In genomic region chrIV:5580588-5581308, ce11 we compare ENCODE assay signal across 4 worm cellular contexts.
TF ChIP-seq lines count a peak whose summit lies in the region.

No protein-coding gene starts in this region.

TF ChIP-seq in whole organism, L1 larva, 84 proteins besides CTCF, POLR2A, EP300 and RAD21:
- TF ChIP-seq nhr-90 (tag; optimal IDR thresholded peaks at IDR 0.05; lab: Kevin White, UChicago; ENCODE audit: poor library complexity) (no peak), dsc-1 (tag; optimal IDR thresholded peaks at IDR 0.05; lab: Kevin White, UChicago) (peak; percentile 71), nhr-85 (tag; lab: Kevin White, UChicago) (no peak), mep-1 (tag; optimal IDR thresholded peaks at IDR 0.05; lab: Kevin White, UChicago) (peak; percentile 22), nhr-47 (tag; optimal IDR thresholded peaks at IDR 0.05; lab: Kevin White, UChicago) (peak; percentile 48), fkh-8 (tag; optimal IDR thresholded peaks at IDR 0.05; lab: Kevin White, UChicago) (peak; percentile 85), nhr-71 (tag; optimal IDR thresholded peaks at IDR 0.05; lab: Kevin White, UChicago) (peak; percentile 64), hlh-4 (tag; optimal IDR thresholded peaks at IDR 0.05; lab: Kevin White, UChicago) (peak; percentile 78)

TF ChIP-seq in whole organism, L2 larva, 48 proteins besides CTCF, POLR2A, EP300 and RAD21:
- TF ChIP-seq nhr-21 (tag; optimal IDR thresholded peaks at IDR 0.05; lab: Kevin White, UChicago) (peak; percentile 1), sma-9 (GFP tag; optimal IDR thresholded peaks at IDR 0.05; lab: Kevin White, UChicago) (peak; percentile 48), sma-9 (tag; optimal IDR thresholded peaks at IDR 0.05; lab: Kevin White, UChicago) (no peak), sma-3 (GFP tag; optimal IDR thresholded peaks at IDR 0.05; lab: Kevin White, UChicago) (no peak), mab-5 (tag; optimal IDR thresholded peaks at IDR 0.05; lab: Kevin White, UChicago) (no peak), lin-39 (tag; optimal IDR thresholded peaks at IDR 0.05; lab: Kevin White, UChicago) (no peak), nhr-6 (tag; optimal IDR thresholded peaks at IDR 0.05; lab: Kevin White, UChicago) (no peak), zag-1 (tag; optimal IDR thresholded peaks at IDR 0.05; lab: Kevin White, UChicago) (no peak), crh-2 (tag; optimal IDR thresholded peaks at IDR 0.05; lab: Kevin White, UChicago) (peak; percentile 21), gmeb-1 (tag; optimal IDR thresholded peaks at IDR 0.05; lab: Kevin White, UChicago) (no peak), nhr-25 (tag; optimal IDR thresholded peaks at IDR 0.05; lab: Kevin White, UChicago) (no peak), nhr-10 (tag; optimal IDR thresholded peaks at IDR 0.05; lab: Kevin White, UChicago) (no peak), aly-2 (tag; optimal IDR thresholded peaks at IDR 0.05; lab: Kevin White, UChicago) (no peak), mbf-1 (tag; optimal IDR thresholded peaks at IDR 0.05; lab: Kevin White, UChicago) (no peak), elt-3 (tag; optimal IDR thresholded peaks at IDR 0.05; lab: Kevin White, UChicago) (no peak), ceh-16 (tag; optimal IDR thresholded peaks at IDR 0.05; lab: Kevin White, UChicago) (no peak), skn-1 (tag; optimal IDR thresholded peaks at IDR 0.05; lab: Kevin White, UChicago) (no peak), nhr-11 (tag; optimal IDR thresholded peaks at IDR 0.05; lab: Kevin White, UChicago) (no peak), ama-1 (optimal IDR thresholded peaks at IDR 0.05; lab: Kevin White, UChicago) (no peak), ztf-11 (tag; optimal IDR thresholded peaks at IDR 0.05; lab: Kevin White, UChicago) (no peak), sem-4 (tag; optimal IDR thresholded peaks at IDR 0.05; lab: Kevin White, UChicago) (no peak), fos-1 (tag; optimal IDR thresholded peaks at IDR 0.05; lab: Kevin White, UChicago) (no peak), unc-39 (tag; optimal IDR thresholded peaks at IDR 0.05; lab: Kevin White, UChicago) (no peak), unc-62 (GFP tag; optimal IDR thresholded peaks at IDR 0.05; lab: Kevin White, UChicago) (no peak), ztf-4 (tag; optimal IDR thresholded peaks at IDR 0.05; lab: Kevin White, UChicago) (no peak)

TF ChIP-seq in whole organism, L3 larva, 47 proteins besides CTCF, POLR2A, EP300 and RAD21:
- TF ChIP-seq nhr-28 (tag; optimal IDR thresholded peaks at IDR 0.05; lab: Kevin White, UChicago): no peak
- TF ChIP-seq snpc-4 (tag; optimal IDR thresholded peaks at IDR 0.05; lab: Kevin White, UChicago): no peak
- TF ChIP-seq nhr-43 (tag; optimal IDR thresholded peaks at IDR 0.05; lab: Kevin White, UChicago; ENCODE audit: poor library complexity, severe bottlenecking): no peak
- TF ChIP-seq nhr-67 (tag; optimal IDR thresholded peaks at IDR 0.05; lab: Kevin White, UChicago): no peak
- TF ChIP-seq mdl-1 (tag; optimal IDR thresholded peaks at IDR 0.05; lab: Kevin White, UChicago): no peak
- no peak for TF ChIP-seq ama-1 (optimal IDR thresholded peaks at IDR 0.05; lab: Kevin White, UChicago)
- TF ChIP-seq pqm-1 (tag; optimal IDR thresholded peaks at IDR 0.05; lab: Kevin White, UChicago): peak; percentile 70
- peak; percentile 49 for TF ChIP-seq egl-5 (tag; optimal IDR thresholded peaks at IDR 0.05; lab: Kevin White, UChicago)
- no peak for TF ChIP-seq R02D3.7 (tag; optimal IDR thresholded peaks at IDR 0.05; lab: Kevin White, UChicago)
- no peak for TF ChIP-seq fkh-2 (tag; optimal IDR thresholded peaks at IDR 0.05; lab: Kevin White, UChicago)
- peak; percentile 18 for TF ChIP-seq jun-1 (tag; optimal IDR thresholded peaks at IDR 0.05; lab: Kevin White, UChicago)
- TF ChIP-seq ceh-16 (tag; optimal IDR thresholded peaks at IDR 0.05; lab: Kevin White, UChicago): no peak
- TF ChIP-seq lsy-12 (tag; optimal IDR thresholded peaks at IDR 0.05; lab: Kevin White, UChicago): no peak
- TF ChIP-seq unc-62 (GFP tag; optimal IDR thresholded peaks at IDR 0.05; lab: Kevin White, UChicago): no peak
- TF ChIP-seq zag-1 (tag; optimal IDR thresholded peaks at IDR 0.05; lab: Kevin White, UChicago): no peak
- no peak for TF ChIP-seq skn-1 (tag; optimal IDR thresholded peaks at IDR 0.05; lab: Kevin White, UChicago)
- TF ChIP-seq nhr-76 (tag; optimal IDR thresholded peaks at IDR 0.05; lab: Kevin White, UChicago): no peak
- TF ChIP-seq pha-4 (tag; optimal IDR thresholded peaks at IDR 0.05; lab: Kevin White, UChicago): peak; percentile 75
- no peak for TF ChIP-seq nhr-25 (tag; optimal IDR thresholded peaks at IDR 0.05; lab: Kevin White, UChicago)
- no peak for TF ChIP-seq mml-1 (tag; optimal IDR thresholded peaks at IDR 0.05; lab: Kevin White, UChicago)
- no peak for TF ChIP-seq hmg-11 (tag; optimal IDR thresholded peaks at IDR 0.05; lab: Kevin White, UChicago)
- TF ChIP-seq ceh-28 (tag; optimal IDR thresholded peaks at IDR 0.05; lab: Kevin White, UChicago): no peak
- TF ChIP-seq elt-2 (tag; optimal IDR thresholded peaks at IDR 0.05; lab: Kevin White, UChicago): peak; percentile 32
- TF ChIP-seq nhr-11 (tag; optimal IDR thresholded peaks at IDR 0.05; lab: Kevin White, UChicago): no peak
- no peak for TF ChIP-seq aly-2 (tag; optimal IDR thresholded peaks at IDR 0.05; lab: Kevin White, UChicago)
- no peak for TF ChIP-seq ceh-82 (tag; optimal IDR thresholded peaks at IDR 0.05; lab: Kevin White, UChicago)
- no peak for TF ChIP-seq nfya-1 (tag; optimal IDR thresholded peaks at IDR 0.05; lab: Kevin White, UChicago; ENCODE audit: insufficient read depth)
- TF ChIP-seq lin-15B (tag; optimal IDR thresholded peaks at IDR 0.05; lab: Kevin White, UChicago): no peak
- no peak for TF ChIP-seq nhr-12 (tag; optimal IDR thresholded peaks at IDR 0.05; lab: Kevin White, UChicago)
- TF ChIP-seq nhr-237 (tag; optimal IDR thresholded peaks at IDR 0.05; lab: Kevin White, UChicago): no peak

TF ChIP-seq in whole organism, L4 larva, 104 proteins besides CTCF, POLR2A, EP300 and RAD21:
- TF ChIP-seq sdz-12 (GFP tag; optimal IDR thresholded peaks at IDR 0.05; lab: Kevin White, UChicago) (peak; percentile 14), unc-62 (GFP tag; optimal IDR thresholded peaks at IDR 0.05 in 1 of 2; lab: Kevin White, UChicago) (peak in 1 of 2 experiments; percentile 95), unc-62 (tag; optimal IDR thresholded peaks at IDR 0.05; lab: Kevin White, UChicago) (no peak), aly-2 (tag; optimal IDR thresholded peaks at IDR 0.05; lab: Kevin White, UChicago) (no peak), nhr-28 (tag; optimal IDR thresholded peaks at IDR 0.05; lab: Kevin White, UChicago) (peak; percentile 37), dmd-9 (GFP tag; IDR thresholded peaks at IDR 0.05; lab: Robert Waterston, UW) (no peak), hmg-1.1 (GFP tag; IDR thresholded peaks at IDR 0.05; lab: Robert Waterston, UW) (no peak), hlh-30 (tag; optimal IDR thresholded peaks at IDR 0.05; lab: Kevin White, UChicago; ENCODE audit: insufficient read depth) (peak; percentile 45), nhr-102 (tag; optimal IDR thresholded peaks at IDR 0.05; lab: Kevin White, UChicago) (no peak), mxl-2 (GFP tag; conservative IDR thresholded peaks at IDR 0.05; lab: Robert Waterston, UW) (no peak), daf-16 (GFP tag; optimal IDR thresholded peaks at IDR 0.05; lab: Kevin White, UChicago) (no peak), daf-16 (tag; optimal IDR thresholded peaks at IDR 0.05; lab: Kevin White, UChicago) (peak; percentile 65), F44E2.7 (GFP tag; IDR thresholded peaks at IDR 0.05; lab: Robert Waterston, UW) (no peak), aha-1 (tag; lab: Kevin White, UChicago) (peak; percentile 7), unc-39 (tag; optimal IDR thresholded peaks at IDR 0.05; lab: Kevin White, UChicago) (no peak), nhr-41 (GFP tag; IDR thresholded peaks at IDR 0.05; lab: Robert Waterston, UW) (no peak), nhr-6 (tag; optimal IDR thresholded peaks at IDR 0.05; lab: Kevin White, UChicago) (no peak), zip-11 (GFP tag; IDR thresholded peaks at IDR 0.05; lab: Robert Waterston, UW) (no peak)

Comparison
In these comparisons a context has a peak if more than half of its experiments do, and no peak if none do; other contexts are left out.
1. Of the 29 proteins assayed by ChIP-seq in both whole organism, L4 larva and whole organism, L1 larva: peak only in whole organism, L4 larva: aha-1 and nhr-28; only in whole organism, L1 larva: mep-1; in both: none; in neither: 25; mixed calls (peak in some experiments, not most) for 1.